Worm (Caenorhabditis elegans): Measurements from ENCODE around the gene R151.2.

The R151.2 gene

DNA sequence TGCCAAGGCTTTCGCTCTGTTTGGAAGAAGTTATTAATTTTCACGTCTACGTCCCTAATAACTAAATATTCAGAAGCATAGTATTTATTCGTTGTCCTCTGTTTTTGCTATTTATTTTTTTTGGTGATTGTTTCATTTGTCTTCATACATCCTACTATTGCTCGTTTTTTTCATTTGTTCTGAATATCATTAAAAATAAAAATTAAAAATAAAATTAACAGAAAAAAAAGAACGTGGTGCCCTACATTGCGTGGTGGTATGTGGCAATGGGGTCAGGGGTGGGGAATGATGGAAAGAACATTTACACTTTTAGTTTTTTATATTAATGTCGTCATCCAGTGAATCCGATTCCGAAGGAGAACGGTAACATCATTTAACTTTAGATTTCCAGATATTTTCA, 31.3 kb downstream of the R151.2 start, which contains the start of gene ztf-31:
Gene ztf-31 (plus strand): TSS at position 301 of the 400 bp plus-strand sequence.
- TF ChIP-seq pqm-1 (tag; optimal IDR thresholded peaks at IDR 0.05) (no peak), pag-3 (tag; optimal IDR thresholded peaks at IDR 0.05; ENCODE audit: borderline replicate concordance, insufficient read depth) (no peak), ceh-82 (tag; optimal IDR thresholded peaks at IDR 0.05) (no peak), lir-3 (tag; optimal IDR thresholded peaks at IDR 0.05; ENCODE audit: poor library complexity) (no peak), mef-2 (tag; optimal IDR thresholded peaks at IDR 0.05) (no peak), unc-30 (tag; optimal IDR thresholded peaks at IDR 0.05) (no peak), blmp-1 (tag; optimal IDR thresholded peaks at IDR 0.05) (no peak), zip-4 (GFP tag; optimal IDR thresholded peaks at IDR 0.05) (no peak), ztf-11 (tag; optimal IDR thresholded peaks at IDR 0.05) (no peak), rnt-1 (tag; optimal IDR thresholded peaks at IDR 0.05) (no peak), elt-2 (tag; optimal IDR thresholded peaks at IDR 0.05) (no peak), tlp-1 (tag; optimal IDR thresholded peaks at IDR 0.05) (no peak), hlh-4 (tag; optimal IDR thresholded peaks at IDR 0.05) (no peak), ceh-88 (GFP tag; IDR thresholded peaks at IDR 0.05) (no peak)

DNA sequence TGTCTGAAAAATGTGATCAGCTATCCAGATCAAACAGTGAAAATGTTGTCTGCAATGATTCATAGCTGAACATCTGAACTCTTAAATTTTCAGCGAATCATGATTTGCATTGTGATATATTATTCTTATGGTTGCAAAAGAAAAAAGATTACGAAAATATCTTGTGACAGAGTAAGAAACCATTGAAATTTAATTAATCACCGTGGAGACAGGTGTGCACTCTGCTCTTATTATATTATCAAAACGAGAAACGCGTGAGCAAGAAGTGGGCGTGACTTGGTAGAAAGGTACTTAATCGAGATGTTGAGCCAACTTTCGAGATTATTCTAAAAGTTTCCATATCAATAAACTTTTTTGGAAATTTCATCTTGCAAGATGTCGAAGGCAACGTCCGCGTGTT, 33.2 kb downstream of the R151.2 start, which contains the start of gene osm-10:
Gene osm-10 (plus strand): TSS at position 293 of the 400 bp plus-strand sequence.
- TF ChIP-seq efl-1 (optimal IDR thresholded peaks at IDR 0.05) (no peak), efl-1 (GFP tag; optimal IDR thresholded peaks at IDR 0.05 in 1 of 2) (no peak), nhr-71 (tag; optimal IDR thresholded peaks at IDR 0.05) (peak; percentile 49), unc-98 (GFP tag; IDR thresholded peaks at IDR 0.05) (no peak), nhr-77 (tag; optimal IDR thresholded peaks at IDR 0.05) (no peak), nhr-237 (tag; optimal IDR thresholded peaks at IDR 0.05) (no peak), lin-13 (GFP tag; optimal IDR thresholded peaks at IDR 0.05) (no peak), nhr-47 (tag; optimal IDR thresholded peaks at IDR 0.05) (peak; percentile 34), mep-1 (tag; optimal IDR thresholded peaks at IDR 0.05) (no peak), pax-3 (tag; optimal IDR thresholded peaks at IDR 0.05) (no peak), pag-3 (tag; optimal IDR thresholded peaks at IDR 0.05; ENCODE audit: borderline replicate concordance, insufficient read depth) (no peak), lin-14 (GFP tag; optimal IDR thresholded peaks at IDR 0.05) (no peak), fkh-4 (tag; optimal IDR thresholded peaks at IDR 0.05; ENCODE audit: borderline replicate concordance) (no peak), unc-30 (tag; optimal IDR thresholded peaks at IDR 0.05) (no peak), tlp-1 (tag; optimal IDR thresholded peaks at IDR 0.05) (no peak), ceh-88 (GFP tag; IDR thresholded peaks at IDR 0.05) (no peak), sptf-1 (tag; optimal IDR thresholded peaks at IDR 0.05) (no peak), pqm-1 (tag; optimal IDR thresholded peaks at IDR 0.05) (no peak), mef-2 (tag; optimal IDR thresholded peaks at IDR 0.05) (no peak), Y116A8C.19 (tag; optimal IDR thresholded peaks at IDR 0.05; ENCODE audit: borderline replicate concordance) (no peak), ceh-63 (GFP tag; optimal IDR thresholded peaks at IDR 0.05) (no peak), ztf-11 (tag; optimal IDR thresholded peaks at IDR 0.05) (no peak), sox-4 (tag; optimal IDR thresholded peaks at IDR 0.05) (no peak), ceh-8 (GFP tag; optimal IDR thresholded peaks at IDR 0.05) (peak; percentile 77), fkh-8 (tag; optimal IDR thresholded peaks at IDR 0.05) (peak; percentile 58)

DNA sequence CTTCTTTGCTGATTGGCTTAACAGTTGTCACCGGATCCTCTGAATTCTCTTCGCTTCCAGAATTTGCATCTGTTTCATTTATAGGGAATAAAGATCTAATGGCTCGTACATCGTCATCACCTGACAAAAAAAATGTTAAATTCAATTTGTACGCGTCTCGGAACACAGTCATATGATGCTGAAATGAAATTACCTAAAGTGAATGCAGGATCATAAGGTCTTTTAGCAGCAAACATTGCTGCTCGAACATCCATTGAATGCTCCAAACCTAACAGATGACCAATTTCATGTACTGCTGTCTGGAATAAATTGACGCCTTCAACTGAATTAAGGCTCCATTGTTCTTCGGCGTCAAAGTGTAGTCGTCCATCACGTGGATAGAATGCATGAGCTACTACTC, 36.6 kb downstream of the R151.2 start:
- TF ChIP-seq lsy-2 (tag; optimal IDR thresholded peaks at IDR 0.05) (no peak), nhr-47 (tag; optimal IDR thresholded peaks at IDR 0.05) (peak; percentile 3)

DNA sequence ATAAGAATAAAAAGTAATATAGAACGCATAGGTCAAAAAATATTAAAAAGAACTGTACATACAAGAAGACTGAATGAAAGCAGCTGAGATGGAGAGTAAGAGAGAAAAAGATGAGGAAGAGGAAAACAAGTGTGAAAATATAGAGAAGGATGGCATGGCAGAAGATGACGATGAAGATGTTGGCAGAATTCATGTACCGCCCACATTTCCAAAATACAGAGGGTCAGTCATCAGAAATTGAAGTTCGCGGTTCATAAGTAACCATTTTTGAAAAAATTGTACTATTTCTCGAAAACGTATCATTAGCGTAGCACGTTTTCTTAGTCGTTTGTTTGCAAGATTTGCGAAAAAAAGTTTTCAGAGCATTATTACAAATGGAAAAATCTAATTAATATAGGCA, 38.0 kb downstream of the R151.2 start, which contains the start of gene zmp-6:
Gene zmp-6 (minus strand): TSS at position 101 of the 400 bp plus-strand sequence.
- TF ChIP-seq C16A3.4 (tag; optimal IDR thresholded peaks at IDR 0.05): no peak
- no peak for TF ChIP-seq zip-4 (GFP tag; optimal IDR thresholded peaks at IDR 0.05)
- TF ChIP-seq irx-1 (tag; optimal IDR thresholded peaks at IDR 0.05): no peak
- no peak for TF ChIP-seq lir-3 (tag; optimal IDR thresholded peaks at IDR 0.05; ENCODE audit: poor library complexity)
- no peak for TF ChIP-seq aly-2 (tag; optimal IDR thresholded peaks at IDR 0.05)
- no peak for TF ChIP-seq nhr-20 (tag; optimal IDR thresholded peaks at IDR 0.05)
- no peak for TF ChIP-seq lsy-2 (tag; optimal IDR thresholded peaks at IDR 0.05)
- no peak for TF ChIP-seq nhr-76 (tag; optimal IDR thresholded peaks at IDR 0.05)
- TF ChIP-seq elt-3 (tag; optimal IDR thresholded peaks at IDR 0.05): no peak
- TF ChIP-seq hpl-2 (GFP tag; optimal IDR thresholded peaks at IDR 0.05): no peak
- TF ChIP-seq tlp-1 (tag; optimal IDR thresholded peaks at IDR 0.05): no peak

All from whole organism, L1 larva.